Worm (Caenorhabditis elegans) whole organism, L2 larva: ENCODE measurements around the gene F52D2.6.
A peak's percentile ranks its signal among the peaks of the same experiment; 100 is the strongest.

Experiments used
- F13H6.1 ChIP-seq: sonication (generic microtip); optimal IDR thresholded peaks from 2 replicates; lab custom pipeline; 2016; ENCODE audit warnings: missing genetic modification characterization, missing compliant biosample characterization
- R02D3.7 ChIP-seq: fragments of 150-350 bp; optimal IDR thresholded peaks from 2 replicates; lab custom pipeline; 2014; ENCODE audit warnings: missing biosample characterization, missing genetic modification characterization
- Y55F3AM.14 ChIP-seq: fragments of 200-800 bp; sonication (Bioruptor generic); optimal IDR thresholded peaks from 2 replicates; lab custom pipeline; 2018; ENCODE audit warnings: mild to moderate bottlenecking, missing genetic modification characterization, missing compliant biosample characterization
- ZK546.5 ChIP-seq: sonication (generic microtip); optimal IDR thresholded peaks from 2 replicates; lab custom pipeline; 2017; ENCODE audit warnings: missing biosample characterization, missing genetic modification characterization
- alr-1 ChIP-seq: fragments of 150-350 bp; optimal IDR thresholded peaks from 2 replicates; lab custom pipeline; 2014; ENCODE audit warnings: missing biosample characterization, missing genetic modification characterization
- aly-2 ChIP-seq: fragments of 150-350 bp; optimal IDR thresholded peaks from 2 replicates; lab custom pipeline; 2014; ENCODE audit warnings: missing biosample characterization, missing genetic modification characterization
- blmp-1 ChIP-seq: sonication (generic microtip); optimal IDR thresholded peaks from 2 replicates; lab custom pipeline; 2017; ENCODE audit warnings: missing genetic modification characterization, mild to moderate bottlenecking, missing compliant biosample characterization, antibody characterized with exemption, moderate library complexity; ENCODE audit not compliant: insufficient read depth
- ceh-16 ChIP-seq: fragments of 150-350 bp; optimal IDR thresholded peaks from 2 replicates; lab custom pipeline; 2014; ENCODE audit warnings: missing biosample characterization, missing genetic modification characterization
- ceh-82 ChIP-seq: fragments of 150-350 bp; optimal IDR thresholded peaks from 2 replicates; lab custom pipeline; 2014; ENCODE audit warnings: missing biosample characterization, missing genetic modification characterization
- crh-2 ChIP-seq: sonication (generic microtip); optimal IDR thresholded peaks from 2 replicates; lab custom pipeline; 2017; ENCODE audit warnings: missing biosample characterization, missing genetic modification characterization
- dmd-4 ChIP-seq: sonication (generic microtip); optimal IDR thresholded peaks from 2 replicates; lab custom pipeline; 2017; ENCODE audit warnings: missing biosample characterization, missing genetic modification characterization
- elt-1 ChIP-seq: fragments of 150-350 bp; optimal IDR thresholded peaks from 2 replicates; lab custom pipeline; 2014; ENCODE audit warnings: missing biosample characterization, missing genetic modification characterization
- elt-3 ChIP-seq: sonication (generic microtip); optimal IDR thresholded peaks from 2 replicates; lab custom pipeline; 2017; ENCODE audit warnings: missing biosample characterization, missing genetic modification characterization
- fos-1 ChIP-seq: fragments of 150-350 bp; optimal IDR thresholded peaks from 2 replicates; lab custom pipeline; 2014; ENCODE audit warnings: missing biosample characterization, missing genetic modification characterization
- gmeb-1 ChIP-seq: fragments of 150-350 bp; optimal IDR thresholded peaks from 2 replicates; lab custom pipeline; 2014; ENCODE audit warnings: missing biosample characterization, missing genetic modification characterization
- lin-11 ChIP-seq: fragments of 150-350 bp; sonication (generic microtip); optimal IDR thresholded peaks from 2 replicates; lab custom pipeline; 2014; ENCODE audit warnings: missing biosample characterization, missing genetic modification characterization, inconsistent platforms, mixed read lengths
- lin-13 ChIP-seq: fragments of 150-350 bp; optimal IDR thresholded peaks from 2 replicates; lab custom pipeline; 2014; ENCODE audit warnings: missing biosample characterization, missing genetic modification reagents, missing genetic modification characterization
- lsy-2 ChIP-seq, 2 experiments: fragments of 150-350 bp in 1 of 2; sonication (generic microtip) in 1 of 2; optimal IDR thresholded peaks; 2 replicates each; lab custom pipeline; 2014 to 2017; ENCODE audit warnings: missing biosample characterization in 2 of 2, missing genetic modification characterization in 2 of 2
- mab-5 ChIP-seq: fragments of 150-350 bp; optimal IDR thresholded peaks from 2 replicates; lab custom pipeline; 2014; ENCODE audit warnings: missing biosample characterization, missing genetic modification characterization
- mbf-1 ChIP-seq: sonication (generic microtip); optimal IDR thresholded peaks from 2 replicates; lab custom pipeline; 2017; ENCODE audit warnings: missing biosample characterization, missing genetic modification characterization
- mdl-1 ChIP-seq, 2 experiments: fragments of 150-350 bp in 1 of 2; sonication (generic microtip) in 1 of 2; optimal IDR thresholded peaks; 2 replicates each; lab custom pipeline; 2017; ENCODE audit warnings: missing biosample characterization in 2 of 2, missing genetic modification characterization in 2 of 2
- nhr-12 ChIP-seq: fragments of 150-350 bp; optimal IDR thresholded peaks from 2 replicates; lab custom pipeline; 2014; ENCODE audit warnings: missing biosample characterization, missing genetic modification characterization
- nhr-129 ChIP-seq: fragments of 150-350 bp; optimal IDR thresholded peaks from 2 replicates; lab custom pipeline; 2014; ENCODE audit warnings: missing biosample characterization, missing genetic modification characterization
- nhr-21 ChIP-seq: fragments of 150-350 bp; optimal IDR thresholded peaks from 2 replicates; lab custom pipeline; 2014; ENCODE audit warnings: missing biosample characterization, missing genetic modification characterization
- nhr-6 ChIP-seq: fragments of 150-350 bp; optimal IDR thresholded peaks from 2 replicates; lab custom pipeline; 2014; ENCODE audit warnings: missing biosample characterization, missing genetic modification characterization
- nhr-77 ChIP-seq: fragments of 150-350 bp; optimal IDR thresholded peaks from 2 replicates; lab custom pipeline; 2014; ENCODE audit warnings: missing biosample characterization, missing genetic modification characterization
- skn-1 ChIP-seq: sonication (generic microtip); optimal IDR thresholded peaks from 2 replicates; lab custom pipeline; 2017; ENCODE audit warnings: missing biosample characterization, missing genetic modification characterization
- unc-39 ChIP-seq: fragments of 150-350 bp; optimal IDR thresholded peaks from 2 replicates; lab custom pipeline; 2014; ENCODE audit warnings: missing biosample characterization, missing genetic modification characterization
- unc-55 ChIP-seq: fragments of 150-350 bp; sonication (generic microtip); optimal IDR thresholded peaks from 3 replicates; lab custom pipeline; 2014; ENCODE audit warnings: missing biosample characterization, missing genetic modification reagents, missing genetic modification characterization
- unc-62 ChIP-seq: fragments of 150-350 bp; optimal IDR thresholded peaks from 2 replicates; lab custom pipeline; 2014; ENCODE audit warnings: missing biosample characterization, missing genetic modification reagents, missing genetic modification characterization
- ztf-4 ChIP-seq: fragments of 150-350 bp; optimal IDR thresholded peaks from 2 replicates; lab custom pipeline; 2014; ENCODE audit warnings: missing biosample characterization, missing genetic modification characterization

F52D2.6 gene

DNA sequence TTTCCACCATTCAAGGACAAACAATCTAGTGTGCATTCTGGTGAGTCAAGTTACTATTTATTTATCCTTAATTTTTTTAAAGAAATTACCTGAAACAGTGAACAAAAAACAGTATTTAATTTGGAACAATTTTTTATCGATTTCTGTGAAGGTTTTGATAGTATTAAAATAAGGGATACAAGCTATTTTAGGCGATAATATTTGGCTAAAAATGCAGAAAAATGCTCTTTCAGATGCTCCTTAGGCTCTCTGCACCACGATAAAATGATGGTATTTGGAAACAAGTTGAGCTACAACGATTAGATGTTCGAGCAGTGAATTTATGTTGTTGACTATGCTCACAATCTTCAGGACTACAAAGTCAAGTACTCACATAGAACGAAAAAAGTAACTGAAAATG is at the start of gene F52D2.6:
Gene F52D2.6, plus strand, starts transcription at position 301 of the 400 bp plus-strand sequence.
- TF ChIP-seq nhr-77 (tag; lab: Kevin White, UChicago) (no peak), nhr-6 (tag; lab: Kevin White, UChicago) (no peak), lin-13 (GFP tag; lab: Kevin White, UChicago) (no peak), mab-5 (tag; lab: Kevin White, UChicago) (no peak), mbf-1 (tag; lab: Kevin White, UChicago) (no peak), elt-1 (tag; lab: Kevin White, UChicago) (no peak)

DNA sequence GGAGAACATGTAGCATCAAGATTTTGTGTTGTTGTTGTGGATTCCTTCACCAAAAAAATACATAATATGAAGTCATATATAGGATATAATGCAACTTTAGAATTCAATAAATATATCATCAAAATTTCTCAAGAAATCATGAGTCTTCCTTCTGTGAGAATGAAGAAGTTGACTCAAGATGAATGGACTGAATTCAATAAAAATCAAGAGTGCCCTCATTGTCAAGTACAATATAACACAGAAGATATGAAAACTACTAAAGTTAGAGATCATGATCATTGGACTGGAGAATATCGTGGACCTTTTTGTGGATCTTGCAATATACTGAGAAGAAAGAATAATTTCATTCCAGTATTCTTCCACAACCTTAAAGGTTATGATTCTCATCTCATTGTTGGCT is 40.4 kb upstream of the F52D2.6 start:
- TF ChIP-seq fos-1 (no peak), dmd-4 (tag; lab: Kevin White, UChicago) (no peak), nhr-12 (tag; lab: Kevin White, UChicago) (no peak), ceh-82 (no peak), nhr-129 (tag; lab: Kevin White, UChicago) (no peak), nhr-77 (tag; lab: Kevin White, UChicago) (no peak), aly-2 (tag; lab: Kevin White, UChicago) (no peak), ztf-4 (tag; lab: Kevin White, UChicago) (no peak), unc-55 (no peak), F13H6.1 (no peak), Y55F3AM.14 (GFP tag; lab: Kevin White, UChicago) (no peak), ceh-16 (tag; lab: Kevin White, UChicago) (no peak), crh-2 (tag; lab: Kevin White, UChicago) (no peak), mdl-1 (tag; optimal IDR thresholded peaks at IDR 0.05; lab: Kevin White, UChicago) (no peak), elt-1 (tag; lab: Kevin White, UChicago) (no peak), alr-1 (tag; lab: Kevin White, UChicago) (no peak), unc-39 (tag; lab: Kevin White, UChicago) (no peak), elt-3 (tag; lab: Kevin White, UChicago) (no peak), nhr-6 (tag; lab: Kevin White, UChicago) (no peak)
- TF ChIP-seq, all 48 proteins: peak for 0

DNA sequence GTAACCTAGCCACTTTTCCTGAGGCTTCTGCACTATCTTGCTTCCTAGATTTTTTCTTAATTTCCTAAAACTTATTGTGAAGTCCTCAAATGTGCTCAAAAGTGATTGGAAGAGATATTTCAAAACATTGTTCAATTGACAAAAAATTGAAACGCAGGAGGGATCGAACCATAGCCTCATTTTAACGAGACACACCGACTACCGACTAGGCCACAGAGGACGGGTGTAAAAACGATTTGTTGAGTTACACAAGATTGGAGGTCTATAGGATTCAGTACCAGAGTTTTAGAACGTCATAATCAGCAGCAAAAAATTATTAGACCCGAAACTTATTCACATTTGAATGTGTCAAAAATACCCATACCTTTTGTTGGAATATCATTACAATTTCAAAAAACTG is 36.5 kb upstream of the F52D2.6 start:
- TF ChIP-seq nhr-12 (tag; lab: Kevin White, UChicago) (no peak), nhr-129 (tag; lab: Kevin White, UChicago) (peak; percentile 5)

DNA sequence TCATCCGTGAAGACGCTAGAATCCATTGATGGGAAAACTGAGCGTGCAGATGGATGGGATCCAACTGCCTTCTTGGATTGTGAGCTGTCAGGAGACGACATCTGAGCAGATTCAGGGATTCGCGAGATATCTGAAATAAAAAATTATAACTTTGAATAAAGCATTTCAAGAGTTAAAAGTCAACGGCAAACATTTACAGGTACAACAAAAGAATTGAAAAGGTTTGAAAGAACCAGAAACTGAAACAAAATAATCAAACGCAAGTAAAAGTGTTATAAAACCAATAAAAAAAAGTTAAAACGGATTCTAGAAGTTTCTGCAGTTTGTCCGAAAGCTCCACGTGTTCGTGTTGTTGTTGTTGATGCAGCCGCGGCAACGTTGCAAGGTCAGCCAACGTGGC is 35.9 kb upstream of the F52D2.6 start, which contains the start of gene Y59E1A.4:
Gene Y59E1A.4, minus strand, starts transcription at position 101 of the 400 bp plus-strand sequence.
- TF ChIP-seq lin-11 (tag; lab: Kevin White, UChicago) = no peak
- no peak for TF ChIP-seq skn-1 (tag; lab: Kevin White, UChicago)
- no peak for TF ChIP-seq mab-5 (tag; lab: Kevin White, UChicago)
- no peak for TF ChIP-seq aly-2 (tag; lab: Kevin White, UChicago)
- TF ChIP-seq, all 48 proteins: peak for 0

DNA sequence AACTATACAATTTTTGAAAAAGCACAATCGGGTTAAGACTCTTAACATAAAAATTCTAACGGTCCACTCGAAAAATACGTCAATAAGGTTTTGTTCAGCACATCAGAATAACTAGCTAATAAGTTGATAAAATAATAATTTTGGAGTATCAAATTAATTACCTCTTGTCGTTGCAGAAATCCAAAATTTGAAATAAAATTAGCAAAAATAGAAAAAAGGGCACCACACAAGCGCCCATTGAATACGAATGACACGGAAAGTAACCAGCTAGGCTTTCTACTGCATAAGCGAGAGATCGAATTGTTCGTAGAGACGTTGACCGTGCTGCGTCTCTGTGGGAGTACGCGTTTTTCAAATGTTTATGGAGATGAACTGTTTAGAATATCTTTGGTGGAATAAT is 16.7 kb upstream of the F52D2.6 start:
- TF ChIP-seq Y55F3AM.14 (GFP tag; lab: Kevin White, UChicago) (no peak), unc-62 (GFP tag; lab: Kevin White, UChicago) (no peak), fos-1 (no peak), lsy-2 (tag; optimal IDR thresholded peaks at IDR 0.05; lab: Kevin White, UChicago) (no peak), R02D3.7 (tag; lab: Kevin White, UChicago) (no peak), gmeb-1 (tag; lab: Kevin White, UChicago) (no peak), mab-5 (tag; lab: Kevin White, UChicago) (no peak), nhr-77 (tag; lab: Kevin White, UChicago) (no peak), blmp-1 (tag; lab: Kevin White, UChicago) (no peak), mbf-1 (tag; lab: Kevin White, UChicago) (no peak), nhr-21 (no peak), ZK546.5 (tag; lab: Kevin White, UChicago) (no peak), dmd-4 (tag; lab: Kevin White, UChicago) (no peak)
